Fruit fly (Drosophila melanogaster): ENCODE data around the gene Crag.

Crag gene

DNA sequence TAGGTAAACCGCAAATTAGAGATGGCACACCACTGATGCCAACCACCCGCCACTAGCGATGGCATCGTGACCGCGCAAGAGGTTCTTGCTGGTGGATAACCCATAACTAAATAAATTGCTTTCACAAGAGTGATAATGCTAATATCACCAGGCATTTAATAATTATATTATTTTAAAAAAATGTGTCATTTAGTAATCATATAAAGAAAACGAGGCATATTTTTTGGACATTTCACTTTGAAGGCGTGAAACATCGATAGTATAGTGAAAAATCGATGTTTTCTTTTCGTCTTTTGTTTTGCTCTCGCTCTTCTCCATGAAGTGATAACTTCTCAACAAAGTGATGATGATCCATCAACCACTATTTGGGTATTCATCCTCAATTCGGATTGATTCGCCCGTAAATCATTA is 33.1 kb upstream of the Crag start, which contains the start of gene IntS4 (continued):
- no peak for TF ChIP-seq p53 (GFP tag; optimal IDR thresholded peaks at IDR 0.05)
- peak; percentile 74 for TF ChIP-seq CG14710 (tag; optimal IDR thresholded peaks at IDR 0.05)
- no peak for TF ChIP-seq Dfd (GFP tag; optimal IDR thresholded peaks at IDR 0.05)
- TF ChIP-seq crp (GFP tag; optimal IDR thresholded peaks at IDR 0.05) = peak in 1 of 2 experiments; percentile 41
- peak; percentile 44 for TF ChIP-seq Oli (tag; optimal IDR thresholded peaks at IDR 0.05)
- no peak for TF ChIP-seq B-H1 (GFP tag; IDR thresholded peaks at IDR 0.05)
- no peak for TF ChIP-seq exex (tag; optimal IDR thresholded peaks at IDR 0.05)
- TF ChIP-seq Xrp1 (GFP tag; IDR thresholded peaks at IDR 0.05) = peak; percentile 62
- TF ChIP-seq CG30403 (GFP tag; optimal IDR thresholded peaks at IDR 0.05) = peak; percentile 73
- TF ChIP-seq ac (GFP tag; optimal IDR thresholded peaks at IDR 0.05) = no peak
- peak; percentile 56 for TF ChIP-seq Drgx (GFP tag; IDR thresholded peaks at IDR 0.05)
- peak; percentile 21 for TF ChIP-seq her (GFP tag; optimal IDR thresholded peaks at IDR 0.05)
- TF ChIP-seq dimm (GFP tag; IDR thresholded peaks at IDR 0.05) = no peak
- peak in 1 of 3 experiments; percentile 39 for TF ChIP-seq Stat92E (GFP tag; optimal IDR thresholded peaks at IDR 0.05)
- peak; percentile 59 for TF ChIP-seq gsb-n (tag; optimal IDR thresholded peaks at IDR 0.05)
- no peak for TF ChIP-seq tio (GFP tag; optimal IDR thresholded peaks at IDR 0.05)
- peak; percentile 60 for TF ChIP-seq corto (GFP tag; optimal IDR thresholded peaks at IDR 0.05)
- TF ChIP-seq fu2 (GFP tag; optimal IDR thresholded peaks at IDR 0.05) = no peak
- peak; percentile 68; the same call in 1 of the 2 replicates for TF ChIP-seq CG11085 (GFP tag; IDR thresholded peaks at IDR 0.05)
- peak; percentile 63; the same call in 2 of the 3 replicates for TF ChIP-seq mld (GFP tag; IDR thresholded peaks at IDR 0.05; ENCODE audit: partially characterized antibody)
- peak; percentile 73 for TF ChIP-seq Fer1 (GFP tag; optimal IDR thresholded peaks at IDR 0.05)
- TF ChIP-seq CG2129 (GFP tag; IDR thresholded peaks at IDR 0.05; ENCODE audit: partially characterized antibody) = peak; percentile 89
- peak; percentile 71 for TF ChIP-seq CG2712 (tag; optimal IDR thresholded peaks at IDR 0.05)
- peak; percentile 4 for TF ChIP-seq CG5245 (GFP tag; optimal IDR thresholded peaks at IDR 0.05)
- peak; percentile 52 for TF ChIP-seq Meics (GFP tag; optimal IDR thresholded peaks at IDR 0.05)
- no peak for TF ChIP-seq CG10565 (GFP tag; optimal IDR thresholded peaks at IDR 0.05)
- no peak for TF ChIP-seq aop (GFP tag; IDR thresholded peaks at IDR 0.05)
- TF ChIP-seq MESR4 (GFP tag; optimal IDR thresholded peaks at IDR 0.05) = no peak
- no peak for TF ChIP-seq gt (GFP tag; IDR thresholded peaks at IDR 0.05)
- TF ChIP-seq CG2116 (GFP tag; optimal IDR thresholded peaks at IDR 0.05) = peak; percentile 71
- no peak for TF ChIP-seq hth (optimal IDR thresholded peaks at IDR 0.05)
- peak; percentile 79 for TF ChIP-seq sug (tag; optimal IDR thresholded peaks at IDR 0.05)
- TF ChIP-seq CG10209 (GFP tag; optimal IDR thresholded peaks at IDR 0.05) = peak; percentile 53
- TF ChIP-seq amos (GFP tag; IDR thresholded peaks at IDR 0.05; ENCODE audit: partially characterized antibody) = peak; percentile 88
- no peak for TF ChIP-seq Rx (GFP tag; IDR thresholded peaks at IDR 0.05)
- 0 out of 2 replicates have a peak, but pooled peaks have one; percentile 13 for TF ChIP-seq danr (GFP tag; IDR thresholded peaks at IDR 0.05)
- peak; percentile 68 for TF ChIP-seq CG14441 (GFP tag; IDR thresholded peaks at IDR 0.05)
- peak; percentile 68 for TF ChIP-seq slou (GFP tag; optimal IDR thresholded peaks at IDR 0.05)
- peak; percentile 71 for TF ChIP-seq CG15479 (GFP tag; optimal IDR thresholded peaks at IDR 0.05)
- no peak for TF ChIP-seq mirr (GFP tag; optimal IDR thresholded peaks at IDR 0.05)
- peak in 1 of 2 experiments; percentile 48 for TF ChIP-seq bsh (GFP tag; optimal IDR thresholded peaks at IDR 0.05)
- no peak for TF ChIP-seq CG13894 (tag; optimal IDR thresholded peaks at IDR 0.05)
- TF ChIP-seq CG32772 (GFP tag; IDR thresholded peaks at IDR 0.05) = 0 out of 2 replicates have a peak, but pooled peaks have one; percentile 40
- no peak for TF ChIP-seq CG2199 (GFP tag; IDR thresholded peaks at IDR 0.05)
- TF ChIP-seq Hsf (GFP tag; optimal IDR thresholded peaks at IDR 0.05) = peak; percentile 55
- TF ChIP-seq Side (GFP tag; optimal IDR thresholded peaks at IDR 0.05) = no peak
- peak; percentile 68 for TF ChIP-seq CG10267 (tag; optimal IDR thresholded peaks at IDR 0.05)
- TF ChIP-seq az2 (GFP tag; optimal IDR thresholded peaks at IDR 0.05) = peak; percentile 59
- peak; percentile 82 for TF ChIP-seq HmgZ (tag; optimal IDR thresholded peaks at IDR 0.05)
- peak; percentile 56 for TF ChIP-seq Lhr (GFP tag; optimal IDR thresholded peaks at IDR 0.05)

Measured in whole organism, embryonic.